Fruit fly (Drosophila melanogaster) whole organism, embryonic: ENCODE data around the gene sinu.

ENCODE experiments used
- Atf-2 ChIP-seq: fragments of 200-800 bp; sonication (Bioruptor generic); optimal IDR thresholded peaks from 2 replicates; lab custom pipeline; 2016; ENCODE audit warnings: missing biosample characterization, missing genetic modification characterization
- Awh ChIP-seq: fragments of 200-800 bp; sonication (Bioruptor generic); IDR thresholded peaks from 2 replicates; pipeline ENCODE4, ENCODE4 v1.3.6; 2022; ENCODE audit warnings: missing biosample characterization, missing genetic modification characterization
- CG10431 ChIP-seq: fragments of 200-800 bp; sonication (Bioruptor generic); optimal IDR thresholded peaks from 3 replicates; lab custom pipeline; 2018; ENCODE audit warnings: missing biosample characterization, mild to moderate bottlenecking, missing genetic modification characterization
- CG10543 ChIP-seq: fragments of 200-800 bp; sonication (Bioruptor generic); optimal IDR thresholded peaks from 3 replicates; lab custom pipeline; 2017; ENCODE audit warnings: missing biosample characterization, mild to moderate bottlenecking, missing genetic modification characterization, moderate library complexity
- CG10979 ChIP-seq: fragments of 200-800 bp; sonication (Bioruptor generic); optimal IDR thresholded peaks from 2 replicates; lab custom pipeline; 2018; ENCODE audit warnings: missing biosample characterization, mild to moderate bottlenecking, missing genetic modification characterization, moderate library complexity
- CG11085 ChIP-seq: fragments of 200-800 bp; sonication (Bioruptor generic); IDR thresholded peaks from 2 replicates; pipeline ENCODE4 v1.3.6; 2022; ENCODE audit warnings: missing biosample characterization, missing genetic modification characterization
- CG1233 ChIP-seq: fragments of 200-800 bp; sonication (Bioruptor generic); optimal IDR thresholded peaks from 4 replicates; lab custom pipeline; 2018; ENCODE audit warnings: missing biosample characterization, mild to moderate bottlenecking, missing genetic modification characterization
- CG13296 ChIP-seq: fragments of 200-800 bp; sonication (Bioruptor generic); optimal IDR thresholded peaks from 3 replicates; lab custom pipeline; 2018; ENCODE audit warnings: missing biosample characterization, mild to moderate bottlenecking, missing genetic modification characterization
- CG15696 ChIP-seq: fragments of 200-800 bp; sonication (Bioruptor generic); optimal IDR thresholded peaks from 2 replicates; lab custom pipeline; 2019; ENCODE audit warnings: missing biosample characterization, mild to moderate bottlenecking, missing genetic modification characterization, moderate library complexity
- CG16813 ChIP-seq: fragments of 200-800 bp; sonication (Bioruptor generic); IDR thresholded peaks from 3 replicates; pipeline ENCODE4 v1.3.6; 2022; ENCODE audit warnings: missing biosample characterization, missing genetic modification characterization; ENCODE audit not compliant: partially characterized antibody
- CG17359 ChIP-seq: fragments of 200-800 bp; sonication (Bioruptor generic); optimal IDR thresholded peaks from 3 replicates; lab custom pipeline; 2018; ENCODE audit warnings: missing biosample characterization, mild to moderate bottlenecking, missing genetic modification characterization, moderate library complexity
- CG17612 ChIP-seq: fragments of 200-800 bp; sonication (Bioruptor generic); IDR thresholded peaks from 2 replicates; pipeline ENCODE4 v1.3.6; 2022; ENCODE audit warnings: missing biosample characterization, missing genetic modification characterization
- CG17829 ChIP-seq: fragments of 200-800 bp; optimal IDR thresholded peaks from 2 replicates; lab custom pipeline; 2019; ENCODE audit warnings: missing biosample characterization, mild to moderate bottlenecking, missing genetic modification characterization, moderate library complexity
- CG1792 ChIP-seq: fragments of 200-800 bp; sonication (Bioruptor generic); optimal IDR thresholded peaks from 2 replicates; lab custom pipeline; 2016; ENCODE audit warnings: missing biosample characterization, missing genetic modification characterization
- CG18011 ChIP-seq: fragments of 200-800 bp; sonication (Bioruptor generic); optimal IDR thresholded peaks from 2 replicates; lab custom pipeline; 2017; ENCODE audit warnings: missing biosample characterization, missing genetic modification characterization, mild to moderate bottlenecking, moderate library complexity, missing genotype
- CG18476 ChIP-seq: fragments of 200-800 bp; sonication (Bioruptor generic); optimal IDR thresholded peaks from 2 replicates; lab custom pipeline; 2016; ENCODE audit warnings: missing biosample characterization, mild to moderate bottlenecking, missing genetic modification characterization
- CG2129 ChIP-seq: fragments of 200-800 bp; sonication (Bioruptor generic); IDR thresholded peaks from 2 replicates; pipeline ENCODE4 v1.3.6; 2022; ENCODE audit warnings: missing biosample characterization, missing genetic modification characterization; ENCODE audit not compliant: partially characterized antibody
- CG3163 ChIP-seq: fragments of 200-800 bp; sonication (Bioruptor generic); optimal IDR thresholded peaks from 3 replicates; lab custom pipeline; 2016; ENCODE audit warnings: missing biosample characterization, missing genetic modification characterization
- CG3407 ChIP-seq: fragments of 200-800 bp; sonication (Bioruptor generic); optimal IDR thresholded peaks from 2 replicates; lab custom pipeline; 2018; ENCODE audit warnings: missing biosample characterization, mild to moderate bottlenecking, missing genetic modification characterization
- CG7839 ChIP-seq: fragments of 200-800 bp; sonication (Bioruptor generic); optimal IDR thresholded peaks from 3 replicates; lab custom pipeline; 2018; ENCODE audit warnings: missing biosample characterization, mild to moderate bottlenecking, missing genetic modification characterization, moderate library complexity
- CG8281 ChIP-seq: fragments of 200-800 bp; sonication (Bioruptor generic); optimal IDR thresholded peaks from 2 replicates; lab custom pipeline; 2018; ENCODE audit warnings: missing biosample characterization, mild to moderate bottlenecking, missing genetic modification characterization, moderate library complexity
- CG9797 ChIP-seq: fragments of 200-800 bp; sonication (Bioruptor generic); optimal IDR thresholded peaks from 3 replicates; lab custom pipeline; 2018; ENCODE audit warnings: missing biosample characterization, mild to moderate bottlenecking, missing genetic modification characterization
- Chrac-16 ChIP-seq: fragments of 200-800 bp; sonication (Bioruptor generic); optimal IDR thresholded peaks from 3 replicates; lab custom pipeline; 2016; ENCODE audit warnings: missing biosample characterization, missing genetic modification characterization
- CoRest ChIP-seq: fragments of 200-800 bp; sonication (Bioruptor generic); optimal IDR thresholded peaks from 3 replicates; lab custom pipeline; 2018; ENCODE audit warnings: missing biosample characterization, mild to moderate bottlenecking, missing genetic modification characterization, moderate library complexity
- Deaf1 ChIP-seq: fragments of 200-800 bp; optimal IDR thresholded peaks from 3 replicates; lab custom pipeline; 2019; ENCODE audit warnings: missing biosample characterization, mild to moderate bottlenecking, missing genetic modification characterization, moderate library complexity
- Doc2 ChIP-seq: fragments of 200-800 bp; sonication (Bioruptor generic); IDR thresholded peaks from 2 replicates; pipeline ENCODE4 v1.3.6; 2022; ENCODE audit warnings: missing biosample characterization, missing genetic modification characterization
- Eip74EF ChIP-seq, 2 experiments: fragments of 200-800 bp in 1 of 2; fragments of >200 bp in 1 of 2; sonication (Bioruptor generic) in 1 of 2; optimal IDR thresholded peaks; 2 replicates each; lab custom pipeline; 2017 to 2019; ENCODE audit warnings: missing biosample characterization in 2 of 2, missing genetic modification characterization in 2 of 2, mild to moderate bottlenecking in 1 of 2, moderate library complexity in 1 of 2
- Ets65A ChIP-seq: fragments of 200-800 bp; sonication (Bioruptor generic); peaks from one replicate; lab custom pipeline; 2016; ENCODE audit warnings: missing biosample characterization, missing genetic modification characterization
- Jarid2 ChIP-seq: fragments of 200-800 bp; sonication (Bioruptor generic); optimal IDR thresholded peaks from 3 replicates; lab custom pipeline; 2017; ENCODE audit warnings: mild to moderate bottlenecking, missing biosample characterization, missing genetic modification reagents, missing genetic modification characterization
- Nf-YB ChIP-seq: fragments of 200-800 bp; sonication (Bioruptor generic); optimal IDR thresholded peaks from 3 replicates; lab custom pipeline; 2019; ENCODE audit warnings: missing biosample characterization, mild to moderate bottlenecking, missing genetic modification characterization, moderate library complexity
- PHDP ChIP-seq: fragments of 200-800 bp; sonication (Bioruptor generic); optimal IDR thresholded peaks from 3 replicates; lab custom pipeline; 2018; ENCODE audit warnings: missing biosample characterization, mild to moderate bottlenecking, missing genetic modification characterization, moderate library complexity
- Scr ChIP-seq: fragments of 200-800 bp; sonication (Bioruptor generic); IDR thresholded peaks from 2 replicates; pipeline ENCODE4 v1.3.6; 2022; ENCODE audit warnings: missing biosample characterization, missing genetic modification characterization; ENCODE audit not compliant: partially characterized antibody
- Ssrp ChIP-seq: fragments of 200-800 bp; sonication (Bioruptor generic); optimal IDR thresholded peaks from 2 replicates; lab custom pipeline; 2018; ENCODE audit warnings: missing biosample characterization, mild to moderate bottlenecking, missing genetic modification characterization, moderate library complexity
- Taf1 ChIP-seq: fragments of 200-800 bp; sonication (Bioruptor generic); IDR thresholded peaks from 2 replicates; pipeline ENCODE4 v1.3.6; 2022; ENCODE audit warnings: missing biosample characterization, missing genetic modification characterization
- bigmax ChIP-seq: fragments of 200-800 bp; sonication (Bioruptor generic); optimal IDR thresholded peaks from 2 replicates; lab custom pipeline; 2018; ENCODE audit warnings: missing biosample characterization, mild to moderate bottlenecking, missing genetic modification characterization
- bsh ChIP-seq, 2 experiments: fragments of 200-800 bp; sonication (Bioruptor generic); optimal IDR thresholded peaks; 2 replicates each; lab custom pipeline; 2017 to 2018; ENCODE audit warnings: mild to moderate bottlenecking in 2 of 2, missing biosample characterization in 2 of 2, missing genetic modification characterization in 2 of 2, moderate library complexity in 1 of 2
- ci ChIP-seq: fragments of 200-800 bp; sonication (Bioruptor generic); IDR thresholded peaks from 3 replicates; pipeline ENCODE4 v1.3.6; 2022; ENCODE audit warnings: missing biosample characterization, missing genetic modification characterization
- dmrt11E ChIP-seq: fragments of 200-800 bp; sonication (Bioruptor generic); optimal IDR thresholded peaks from 3 replicates; lab custom pipeline; 2018; ENCODE audit warnings: missing biosample characterization, mild to moderate bottlenecking, missing genetic modification characterization, moderate library complexity
- ewg ChIP-seq: fragments of 200-800 bp; sonication (Bioruptor generic); optimal IDR thresholded peaks from 3 replicates; lab custom pipeline; 2017; ENCODE audit warnings: mild to moderate bottlenecking, missing biosample characterization, missing genetic modification reagents, missing genetic modification characterization
- fd3F ChIP-seq: fragments of 200-800 bp; sonication (Bioruptor generic); optimal IDR thresholded peaks from 2 replicates; lab custom pipeline; 2018; ENCODE audit warnings: missing biosample characterization, mild to moderate bottlenecking, missing genetic modification characterization, moderate library complexity
- ftz-f1 ChIP-seq: fragments of 200-800 bp; sonication (Bioruptor generic); optimal IDR thresholded peaks from 2 replicates; lab custom pipeline; 2016; ENCODE audit warnings: missing biosample characterization, missing genetic modification characterization
- gfzf ChIP-seq: fragments of 200-800 bp; sonication (Bioruptor generic); optimal IDR thresholded peaks from 2 replicates; lab custom pipeline; 2016; ENCODE audit warnings: missing biosample characterization, mild to moderate bottlenecking, missing genetic modification characterization, moderate library complexity
- jigr1 ChIP-seq: fragments of 200-800 bp; sonication (Bioruptor generic); IDR thresholded peaks from 3 replicates; pipeline ENCODE4 v1.3.6; 2022; ENCODE audit warnings: missing biosample characterization, missing genetic modification characterization
- org-1 ChIP-seq: fragments of 200-800 bp; sonication (Bioruptor generic); optimal IDR thresholded peaks from 2 replicates; lab custom pipeline; 2017; ENCODE audit warnings: missing biosample characterization, missing genetic modification characterization
- pum ChIP-seq: fragments of 200-800 bp; sonication (Bioruptor generic); optimal IDR thresholded peaks from 2 replicates; lab custom pipeline; 2016; ENCODE audit warnings: missing biosample characterization, missing genetic modification characterization
- sim ChIP-seq: fragments of 200-800 bp; sonication (Bioruptor generic); IDR thresholded peaks from 2 replicates; pipeline ENCODE4 v1.3.6; 2022; ENCODE audit warnings: missing biosample characterization, missing genetic modification characterization
- tin ChIP-seq: fragments of 200-800 bp; sonication (Bioruptor generic); optimal IDR thresholded peaks from 3 replicates; lab custom pipeline; 2016; ENCODE audit warnings: missing biosample characterization, missing genetic modification characterization
- toy ChIP-seq: fragments of 200-800 bp; sonication (Bioruptor generic); IDR thresholded peaks from 2 replicates; pipeline ENCODE4 v1.3.6; 2022; ENCODE audit warnings: missing biosample characterization, missing genetic modification characterization
- unpg ChIP-seq: fragments of 200-800 bp; sonication (Bioruptor generic); optimal IDR thresholded peaks from 3 replicates; lab custom pipeline; 2018; ENCODE audit warnings: missing biosample characterization, mild to moderate bottlenecking, missing genetic modification characterization, moderate library complexity

Gene sinu

DNA sequence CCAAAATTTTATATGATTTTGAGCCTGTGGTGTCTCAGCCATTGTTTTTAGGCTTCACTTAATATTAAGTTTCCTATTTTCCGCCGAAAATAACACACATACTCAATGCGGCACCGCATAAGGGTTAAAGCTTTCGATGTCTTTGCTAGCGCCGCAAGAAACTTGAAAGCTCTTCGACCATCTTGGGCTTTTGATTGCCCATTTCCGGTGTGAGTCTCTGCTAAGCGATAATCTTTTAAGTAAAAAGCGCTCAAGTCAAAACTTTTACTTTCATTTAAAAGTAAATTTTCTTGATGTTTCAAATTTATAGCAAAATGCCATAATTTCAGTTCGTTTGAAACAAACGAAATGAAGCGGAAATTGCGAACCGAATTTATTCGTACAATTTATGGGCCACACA is 49.4 kb downstream of the sinu start (continued):
- no peak for TF ChIP-seq Doc2 (GFP tag; lab: Robert Waterston, UW)
- TF ChIP-seq unpg (GFP tag; lab: Kevin White, UChicago), result peak; percentile 91
- peak; percentile 92 for TF ChIP-seq PHDP (tag; lab: Kevin White, UChicago)
- TF ChIP-seq CG9797 (GFP tag; lab: Kevin White, UChicago), result no peak
- TF ChIP-seq CG11085 (GFP tag; lab: Robert Waterston, UW), result peak; percentile 83; the same call in 1 of the 2 replicates
- peak; percentile 79 for TF ChIP-seq CG1792 (GFP tag; lab: Kevin White, UChicago)
- TF ChIP-seq CG17829 (tag; lab: Kevin White, UChicago), result no peak
- TF ChIP-seq dmrt11E (tag; lab: Kevin White, UChicago), result peak; percentile 18
- no peak for TF ChIP-seq Scr (GFP tag; lab: Robert Waterston, UW)
- TF ChIP-seq CG18476 (GFP tag; lab: Kevin White, UChicago), result peak; percentile 50
- no peak for TF ChIP-seq Eip74EF (GFP tag; optimal IDR thresholded peaks at IDR 0.05; lab: Kevin White, UChicago)
- TF ChIP-seq bigmax (GFP tag; lab: Kevin White, UChicago), result peak; percentile 71
- peak; percentile 76 for TF ChIP-seq tin (GFP tag; lab: Kevin White, UChicago)
- peak; percentile 99 for TF ChIP-seq ci (GFP tag; lab: Robert Waterston, UW)
- no peak for TF ChIP-seq CG2129 (GFP tag; lab: Robert Waterston, UW)
- TF ChIP-seq CG3407 (GFP tag; lab: Kevin White, UChicago), result peak; percentile 84
- TF ChIP-seq Nf-YB (GFP tag; lab: Kevin White, UChicago), result peak; percentile 69
- TF ChIP-seq ewg (GFP tag; lab: Kevin White, UChicago), result peak; percentile 75
- peak; percentile 69 for TF ChIP-seq Awh (GFP tag; lab: Robert Waterston, UW)
- peak; percentile 37; the same call in 1 of the 2 replicates for TF ChIP-seq Taf1
- TF ChIP-seq Chrac-16 (GFP tag; lab: Kevin White, UChicago), result peak; percentile 39
- TF ChIP-seq CG10979 (tag; lab: Kevin White, UChicago), result no peak
- TF ChIP-seq CG1233 (GFP tag; lab: Kevin White, UChicago), result peak; percentile 89
- peak; percentile 65; the same call in 1 of the 2 replicates for TF ChIP-seq toy (GFP tag; lab: Robert Waterston, UW)
- TF ChIP-seq CG10543 (GFP tag; lab: Kevin White, UChicago), result peak; percentile 91
- peak; percentile 85 for TF ChIP-seq CG13296
- TF ChIP-seq CG17359 (tag; lab: Kevin White, UChicago), result peak; percentile 85
- peak; percentile 79 for TF ChIP-seq CoRest (tag; lab: Kevin White, UChicago)
- TF ChIP-seq Atf-2 (GFP tag; lab: Kevin White, UChicago), result peak; percentile 68
- TF ChIP-seq fd3F (GFP tag; lab: Kevin White, UChicago), result peak; percentile 81
- TF ChIP-seq Ets65A (GFP tag; lab: Kevin White, UChicago), result peak; percentile 99
- peak; percentile 63 for TF ChIP-seq pum (GFP tag; lab: Kevin White, UChicago)
- TF ChIP-seq CG15696 (tag; lab: Kevin White, UChicago), result no peak
- TF ChIP-seq bsh (GFP tag; optimal IDR thresholded peaks at IDR 0.05; lab: Kevin White, UChicago), result peak in 1 of 2 experiments; percentile 88
- TF ChIP-seq CG10431, result peak; percentile 85
- peak; percentile 74 for TF ChIP-seq org-1 (GFP tag; lab: Kevin White, UChicago)
- TF ChIP-seq Jarid2 (GFP tag; lab: Kevin White, UChicago), result peak; percentile 75
- TF ChIP-seq CG17612 (GFP tag; lab: Robert Waterston, UW), result peak; percentile 78
- TF ChIP-seq jigr1, result no peak
- no peak for TF ChIP-seq Ssrp (tag; lab: Kevin White, UChicago)
- peak; percentile 79 for TF ChIP-seq CG3163 (GFP tag; lab: Kevin White, UChicago)
- 0 out of 2 replicates have a peak, but pooled peaks have one; percentile 18 for TF ChIP-seq sim (GFP tag; lab: Robert Waterston, UW)
- TF ChIP-seq CG18011, result peak; percentile 86
- TF ChIP-seq CG7839 (tag; lab: Kevin White, UChicago), result peak; percentile 83
- peak; percentile 18 for TF ChIP-seq gfzf
- TF ChIP-seq CG8281 (tag; lab: Kevin White, UChicago), result peak; percentile 49
- TF ChIP-seq CG16813, result no peak
- peak; percentile 73 for TF ChIP-seq Deaf1 (tag; lab: Kevin White, UChicago)
- no peak for TF ChIP-seq ftz-f1 (GFP tag; lab: Kevin White, UChicago)
